Fruit fly (Drosophila melanogaster): ENCODE data around the gene CG43220.

The CG43220 gene

DNA sequence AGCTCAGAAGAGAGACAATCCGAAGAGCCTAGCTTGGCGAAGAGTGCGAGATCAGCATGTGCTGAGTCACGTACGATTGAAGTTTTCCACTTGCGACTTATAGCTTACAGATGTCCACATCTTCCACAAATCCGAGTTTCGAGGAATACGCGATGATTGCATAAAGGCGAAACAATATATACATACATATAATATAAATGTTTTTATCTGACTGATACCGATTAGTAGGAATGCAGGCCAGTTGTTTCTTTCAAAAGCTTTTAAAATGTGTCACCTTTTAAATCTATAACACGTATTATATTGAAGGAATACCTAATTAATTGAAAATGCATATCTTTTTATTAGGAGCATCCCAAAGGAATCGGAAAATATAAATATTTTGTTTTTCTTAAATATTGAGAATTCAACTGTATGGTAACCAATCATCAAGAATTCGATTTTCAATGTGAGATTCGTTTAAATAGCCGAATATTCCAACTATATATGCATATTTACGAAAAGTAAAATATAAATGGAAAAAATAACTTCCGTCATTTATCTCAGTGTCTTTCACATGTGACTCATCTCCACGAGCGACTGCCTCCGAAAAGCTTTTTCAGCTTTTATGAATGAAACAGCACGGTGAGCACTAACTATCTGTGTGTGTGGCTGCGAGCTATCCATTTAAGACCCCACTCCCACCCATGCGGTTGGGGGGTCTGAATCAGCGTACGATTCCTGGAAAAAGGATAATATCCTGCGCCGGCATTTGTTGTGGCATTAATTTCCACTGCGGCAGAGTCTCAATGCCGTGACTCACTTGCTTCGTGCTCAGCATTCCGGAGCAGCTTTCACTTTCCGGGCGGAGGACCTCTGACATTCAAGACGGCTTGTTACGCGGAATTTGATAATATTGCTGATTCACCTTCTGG is 35.6 kb upstream of the CG43220 start (continued):
- no peak for TF ChIP-seq crol (GFP tag; IDR thresholded peaks at IDR 0.05)
- no peak for TF ChIP-seq CG17829 (tag; optimal IDR thresholded peaks at IDR 0.05)
- TF ChIP-seq gcm2 (GFP tag; optimal IDR thresholded peaks at IDR 0.05) = peak; percentile 2
- no peak for TF ChIP-seq Poxn (GFP tag; IDR thresholded peaks at IDR 0.05)
- TF ChIP-seq Hmr (GFP tag; optimal IDR thresholded peaks at IDR 0.05) = peak; percentile 74
- peak; percentile 69 for TF ChIP-seq stc (GFP tag; IDR thresholded peaks at IDR 0.05)
- no peak for TF ChIP-seq Atf-2 (GFP tag; optimal IDR thresholded peaks at IDR 0.05)
- peak; percentile 60 for TF ChIP-seq sug (tag; optimal IDR thresholded peaks at IDR 0.05)
- TF ChIP-seq HmgD (GFP tag; optimal IDR thresholded peaks at IDR 0.05) = no peak
- TF ChIP-seq CG11696 (GFP tag; IDR thresholded peaks at IDR 0.05) = 0 out of 2 replicates have a peak, but pooled peaks have one; percentile 36
- TF ChIP-seq CG34376 (GFP tag; optimal IDR thresholded peaks at IDR 0.05) = peak; percentile 20
- no peak for TF ChIP-seq Elba2 (GFP tag; optimal IDR thresholded peaks at IDR 0.05)
- TF ChIP-seq Dfd (GFP tag; optimal IDR thresholded peaks at IDR 0.05) = no peak
- TF ChIP-seq jumu (GFP tag; optimal IDR thresholded peaks at IDR 0.05) = no peak
- TF ChIP-seq CG6765 (GFP tag; optimal IDR thresholded peaks at IDR 0.05) = peak; percentile 29
- TF ChIP-seq sob (GFP tag; IDR thresholded peaks at IDR 0.05) = peak; percentile 50; the same call in 1 of the 2 replicates
- no peak for TF ChIP-seq da (GFP tag; optimal IDR thresholded peaks at IDR 0.05)
- peak in 1 of 2 experiments; percentile 13 for TF ChIP-seq crp (GFP tag; optimal IDR thresholded peaks at IDR 0.05)
- no peak for TF ChIP-seq CG4328 (GFP tag; optimal IDR thresholded peaks at IDR 0.05)
- peak; percentile 82 for TF ChIP-seq Sox102F (GFP tag; optimal IDR thresholded peaks at IDR 0.05)
- TF ChIP-seq Hr3 (GFP tag; optimal IDR thresholded peaks at IDR 0.05) = peak; percentile 40
- TF ChIP-seq Asciz (GFP tag; optimal IDR thresholded peaks at IDR 0.05) = peak; percentile 60
- TF ChIP-seq sc (optimal IDR thresholded peaks at IDR 0.05) = no peak
- TF ChIP-seq sc (GFP tag; optimal IDR thresholded peaks at IDR 0.05) = peak; percentile 28
- TF ChIP-seq so (GFP tag; IDR thresholded peaks at IDR 0.05) = no peak
- peak; percentile 63 for TF ChIP-seq CG6854 (GFP tag; optimal IDR thresholded peaks at IDR 0.05)
- TF ChIP-seq Scr (GFP tag; IDR thresholded peaks at IDR 0.05; ENCODE audit: partially characterized antibody) = no peak
- peak; percentile 71 for TF ChIP-seq CG3281 (GFP tag; optimal IDR thresholded peaks at IDR 0.05)
- TF ChIP-seq CG15514 (GFP tag; optimal IDR thresholded peaks at IDR 0.05) = peak; percentile 46
- peak; percentile 17 for TF ChIP-seq maf-S (GFP tag; optimal IDR thresholded peaks at IDR 0.05)
- no peak for TF ChIP-seq wdn (GFP tag; IDR thresholded peaks at IDR 0.05)
- TF ChIP-seq Awh (GFP tag; IDR thresholded peaks at IDR 0.05) = no peak
- TF ChIP-seq gce (GFP tag; IDR thresholded peaks at IDR 0.05) = peak; percentile 32; the same call in 1 of the 3 replicates
- peak; percentile 35 for TF ChIP-seq CG10267 (tag; optimal IDR thresholded peaks at IDR 0.05)
- peak; percentile 38 for TF ChIP-seq HmgZ (tag; optimal IDR thresholded peaks at IDR 0.05)
- peak; percentile 35 for TF ChIP-seq fu2 (GFP tag; optimal IDR thresholded peaks at IDR 0.05)
- peak; percentile 20 for TF ChIP-seq CG11723 (GFP tag; optimal IDR thresholded peaks at IDR 0.05)
- TF ChIP-seq cas (GFP tag; IDR thresholded peaks at IDR 0.05) = peak; percentile 69
- TF ChIP-seq CG18262 (tag; optimal IDR thresholded peaks at IDR 0.05) = peak; percentile 70
- no peak for TF ChIP-seq CG7928 (GFP tag; optimal IDR thresholded peaks at IDR 0.05)
- peak; percentile 73 for TF ChIP-seq caup (GFP tag; optimal IDR thresholded peaks at IDR 0.05; ENCODE audit: severe bottlenecking)
- no peak for TF ChIP-seq Mrtf (GFP tag; IDR thresholded peaks at IDR 0.05)
- peak; percentile 30 for TF ChIP-seq gro (GFP tag; optimal IDR thresholded peaks at IDR 0.05)
- peak; percentile 90 for TF ChIP-seq sens (GFP tag)
- TF ChIP-seq dysf (GFP tag; IDR thresholded peaks at IDR 0.05) = peak; percentile 69; the same call in 2 of the 3 replicates
- peak; percentile 5 for TF ChIP-seq slp2 (GFP tag; optimal IDR thresholded peaks at IDR 0.05)
- TF ChIP-seq fd96Cb (tag; optimal IDR thresholded peaks at IDR 0.05) = peak; percentile 35
- TF ChIP-seq CG10979 (tag; optimal IDR thresholded peaks at IDR 0.05) = no peak
- peak in 1 of 2 experiments; percentile 74 for TF ChIP-seq Eip74EF (GFP tag; optimal IDR thresholded peaks at IDR 0.05)
